Fruit fly (Drosophila melanogaster) whole organism, embryonic: Measurements from ENCODE around the gene CG7309.

Experiments
- Ada2b ChIP-seq: fragments of 200-800 bp; sonication (Bioruptor generic); IDR thresholded peaks from 2 replicates; pipeline ENCODE4 v1.3.6; 2022; ENCODE audit warnings: missing biosample characterization, missing genetic modification characterization
- Atf6 ChIP-seq: fragments of 200-800 bp; sonication (Bioruptor generic); IDR thresholded peaks from 2 replicates; pipeline ENCODE4 v1.3.6; 2022; ENCODE audit warnings: missing biosample characterization, missing genetic modification characterization
- BEAF-32 ChIP-seq: fragments of 200-800 bp; sonication (Bioruptor generic); optimal IDR thresholded peaks from 3 replicates; lab custom pipeline; 2017; ENCODE audit warnings: missing biosample characterization, missing genetic modification characterization, mild to moderate bottlenecking, moderate library complexity, missing genetic modification reagents
- CG11696 ChIP-seq: fragments of 200-800 bp; sonication (Bioruptor generic); IDR thresholded peaks from 2 replicates; pipeline ENCODE4 v1.3.6; 2022; ENCODE audit warnings: missing biosample characterization, missing genetic modification characterization
- CG12942 ChIP-seq: fragments of 200-800 bp; sonication (Bioruptor generic); optimal IDR thresholded peaks from 3 replicates; lab custom pipeline; 2016; ENCODE audit warnings: missing biosample characterization, missing genetic modification characterization
- CG17328 ChIP-seq: fragments of 200-800 bp; sonication (Bioruptor generic); IDR thresholded peaks from 2 replicates; pipeline ENCODE4 v1.3.6; 2022; ENCODE audit warnings: missing biosample characterization, missing genetic modification characterization
- CG2129 ChIP-seq: fragments of 200-800 bp; sonication (Bioruptor generic); IDR thresholded peaks from 2 replicates; pipeline ENCODE4 v1.3.6; 2022; ENCODE audit warnings: missing biosample characterization, missing genetic modification characterization; ENCODE audit not compliant: partially characterized antibody
- CG2199 ChIP-seq: fragments of 200-800 bp; sonication (Bioruptor generic); IDR thresholded peaks from 3 replicates; pipeline ENCODE4 v1.3.6; 2022; ENCODE audit warnings: missing biosample characterization, missing genetic modification characterization
- CG30431 ChIP-seq: fragments of 200-800 bp; sonication (Bioruptor generic); optimal IDR thresholded peaks from 2 replicates; lab custom pipeline; 2017; ENCODE audit warnings: missing biosample characterization, missing genetic modification characterization
- CG32767 ChIP-seq: fragments of 200-800 bp; sonication (Bioruptor generic); IDR thresholded peaks from 2 replicates; pipeline ENCODE4 v1.3.6; 2022; ENCODE audit warnings: missing biosample characterization, missing genetic modification characterization
- CG3838 ChIP-seq: fragments of 200-800 bp; sonication (Bioruptor generic); optimal IDR thresholded peaks from 3 replicates; lab custom pipeline; 2016; ENCODE audit warnings: missing biosample characterization, missing genetic modification characterization
- CG3847 ChIP-seq: fragments of 200-800 bp; sonication (Bioruptor generic); IDR thresholded peaks from 2 replicates; pipeline ENCODE4 v1.3.6; 2022; ENCODE audit warnings: missing biosample characterization, missing genetic modification characterization
- CG43689 ChIP-seq: fragments of 200-800 bp; sonication (Bioruptor generic); IDR thresholded peaks from 2 replicates; pipeline ENCODE4 v1.3.6; 2022; ENCODE audit warnings: missing biosample characterization, missing genetic modification characterization
- CG8290 ChIP-seq, 3 experiments: fragments of 200-800 bp; sonication (Bioruptor generic); optimal IDR thresholded peaks; 2 replicates each; lab custom pipeline; 2016 to 2019; ENCODE audit warnings: missing biosample characterization in 3 of 3, missing genetic modification characterization in 3 of 3, mild to moderate bottlenecking in 2 of 3, moderate library complexity in 1 of 3
- CG8478 ChIP-seq: fragments of >200 bp; optimal IDR thresholded peaks from 2 replicates; lab custom pipeline; 2018
- CG8944 ChIP-seq: fragments of 200-800 bp; sonication (Bioruptor generic); optimal IDR thresholded peaks from 3 replicates; lab custom pipeline; 2016; ENCODE audit warnings: missing biosample characterization, missing genetic modification characterization
- E2f2 ChIP-seq: fragments of 200-800 bp; sonication (Bioruptor generic); IDR thresholded peaks from 2 replicates; pipeline ENCODE4 v1.3.6; 2022; ENCODE audit warnings: missing biosample characterization, missing genetic modification characterization
- H15 ChIP-seq: fragments of 200-800 bp; sonication (Bioruptor generic); IDR thresholded peaks from 3 replicates; pipeline ENCODE4 v1.3.6; 2022; ENCODE audit warnings: missing biosample characterization, missing genetic modification characterization
- Hand ChIP-seq: fragments of 200-800 bp; sonication (Bioruptor generic); optimal IDR thresholded peaks from 2 replicates; lab custom pipeline; 2017; ENCODE audit warnings: mild to moderate bottlenecking, missing biosample characterization, missing genetic modification reagents, missing genetic modification characterization
- Hey ChIP-seq: fragments of 200-800 bp; sonication (Bioruptor generic); optimal IDR thresholded peaks from 3 replicates; lab custom pipeline; 2018; ENCODE audit warnings: missing biosample characterization, mild to moderate bottlenecking, missing genetic modification characterization
- MTF-1 ChIP-seq: fragments of 200-800 bp; sonication (Bioruptor generic); optimal IDR thresholded peaks from 2 replicates; lab custom pipeline; 2018; ENCODE audit warnings: missing biosample characterization, mild to moderate bottlenecking, missing genetic modification characterization, borderline replicate concordance
- Meics ChIP-seq: fragments of 200-800 bp; sonication (Bioruptor generic); optimal IDR thresholded peaks from 2 replicates; lab custom pipeline; 2017; ENCODE audit warnings: missing biosample characterization, mild to moderate bottlenecking, missing genetic modification characterization
- NK7.1 ChIP-seq: fragments of 200-800 bp; sonication (Bioruptor generic); optimal IDR thresholded peaks from 3 replicates; lab custom pipeline; 2016; ENCODE audit warnings: missing biosample characterization, missing genetic modification characterization
- PHDP ChIP-seq: fragments of 200-800 bp; sonication (Bioruptor generic); optimal IDR thresholded peaks from 3 replicates; lab custom pipeline; 2018; ENCODE audit warnings: missing biosample characterization, mild to moderate bottlenecking, missing genetic modification characterization, moderate library complexity
- Scr ChIP-seq: fragments of 200-800 bp; sonication (Bioruptor generic); IDR thresholded peaks from 2 replicates; pipeline ENCODE4 v1.3.6; 2022; ENCODE audit warnings: missing biosample characterization, missing genetic modification characterization; ENCODE audit not compliant: partially characterized antibody
- Side ChIP-seq: fragments of 200-800 bp; sonication (Bioruptor generic); optimal IDR thresholded peaks from 2 replicates; lab custom pipeline; 2016; ENCODE audit warnings: missing biosample characterization, missing genetic modification characterization
- Taf1 ChIP-seq: fragments of 200-800 bp; sonication (Bioruptor generic); IDR thresholded peaks from 2 replicates; pipeline ENCODE4 v1.3.6; 2022; ENCODE audit warnings: missing biosample characterization, missing genetic modification characterization
- abd-A ChIP-seq: fragments of 200-800 bp; sonication (Bioruptor generic); optimal IDR thresholded peaks from 3 replicates; lab custom pipeline; 2019; ENCODE audit warnings: missing biosample characterization, mild to moderate bottlenecking, missing genetic modification characterization, moderate library complexity
- bcd ChIP-seq: fragments of 200-800 bp; sonication (Bioruptor generic); optimal IDR thresholded peaks from 2 replicates; lab custom pipeline; 2017; ENCODE audit warnings: missing biosample characterization, mild to moderate bottlenecking, missing genetic modification characterization
- bowl ChIP-seq: fragments of 200-800 bp; sonication (Bioruptor generic); IDR thresholded peaks from 2 replicates; pipeline ENCODE4 v1.3.6; 2022; ENCODE audit warnings: missing biosample characterization, missing genetic modification characterization
- bsh ChIP-seq, 2 experiments: fragments of 200-800 bp; sonication (Bioruptor generic); optimal IDR thresholded peaks; 2 replicates each; lab custom pipeline; 2017 to 2018; ENCODE audit warnings: mild to moderate bottlenecking in 2 of 2, missing biosample characterization in 2 of 2, missing genetic modification characterization in 2 of 2, moderate library complexity in 1 of 2
- chm ChIP-seq: fragments of 200-800 bp; sonication (Bioruptor generic); IDR thresholded peaks from 2 replicates; pipeline ENCODE4 v1.3.6; 2022; ENCODE audit warnings: missing biosample characterization, missing genetic modification characterization
- emc ChIP-seq: fragments of 200-800 bp; sonication (Bioruptor generic); optimal IDR thresholded peaks from 2 replicates; lab custom pipeline; 2016; ENCODE audit warnings: missing biosample characterization, missing genetic modification characterization
- ems ChIP-seq: fragments of 200-800 bp; sonication (Bioruptor generic); optimal IDR thresholded peaks from 3 replicates; lab custom pipeline; 2016; ENCODE audit warnings: missing biosample characterization, missing genetic modification characterization
- gcm ChIP-seq: fragments of 200-800 bp; sonication (Bioruptor generic); optimal IDR thresholded peaks from 2 replicates; lab custom pipeline; 2019; ENCODE audit warnings: missing biosample characterization, mild to moderate bottlenecking, missing genetic modification characterization, moderate library complexity
- gem ChIP-seq: fragments of 200-800 bp; sonication (Bioruptor generic); optimal IDR thresholded peaks from 2 replicates; lab custom pipeline; 2019; ENCODE audit warnings: missing biosample characterization, mild to moderate bottlenecking, missing genetic modification characterization, moderate library complexity
- hb ChIP-seq: fragments of 200-800 bp; sonication (Bioruptor generic); IDR thresholded peaks from 3 replicates; pipeline ENCODE4 v1.3.6; 2022; ENCODE audit warnings: missing biosample characterization, missing genetic modification characterization; ENCODE audit not compliant: partially characterized antibody
- jumu ChIP-seq: fragments of 200-800 bp; sonication (Bioruptor generic); optimal IDR thresholded peaks from 3 replicates; lab custom pipeline; 2016; ENCODE audit warnings: missing biosample characterization, missing genetic modification characterization
- mirr ChIP-seq: fragments of 200-800 bp; sonication (Bioruptor generic); optimal IDR thresholded peaks from 3 replicates; lab custom pipeline; 2018; ENCODE audit warnings: missing biosample characterization, mild to moderate bottlenecking, missing genetic modification characterization
- org-1 ChIP-seq: fragments of 200-800 bp; sonication (Bioruptor generic); optimal IDR thresholded peaks from 2 replicates; lab custom pipeline; 2017; ENCODE audit warnings: missing biosample characterization, missing genetic modification characterization
- pros ChIP-seq: fragments of 200-800 bp; sonication (Bioruptor generic); optimal IDR thresholded peaks from 3 replicates; lab custom pipeline; 2019; ENCODE audit warnings: missing biosample characterization, mild to moderate bottlenecking, missing genetic modification characterization, moderate library complexity
- pum ChIP-seq: fragments of 200-800 bp; sonication (Bioruptor generic); optimal IDR thresholded peaks from 2 replicates; lab custom pipeline; 2016; ENCODE audit warnings: missing biosample characterization, missing genetic modification characterization
- ranshi ChIP-seq: fragments of 200-800 bp; sonication (Bioruptor generic); IDR thresholded peaks from 2 replicates; pipeline ENCODE4 v1.3.6; 2022; ENCODE audit warnings: missing biosample characterization, missing genetic modification characterization
- salm ChIP-seq: fragments of 200-800 bp; sonication (Bioruptor generic); optimal IDR thresholded peaks from 2 replicates; lab custom pipeline; 2018; ENCODE audit warnings: missing biosample characterization, mild to moderate bottlenecking, missing genetic modification characterization
- sima ChIP-seq: fragments of 200-800 bp; sonication (Bioruptor generic); optimal IDR thresholded peaks from 2 replicates; lab custom pipeline; 2016; ENCODE audit warnings: missing biosample characterization, missing genetic modification characterization
- slp2 ChIP-seq: fragments of 200-800 bp; sonication (Bioruptor generic); optimal IDR thresholded peaks from 2 replicates; lab custom pipeline; 2016; ENCODE audit warnings: missing biosample characterization, missing genetic modification characterization
- sob ChIP-seq: fragments of 200-800 bp; sonication (Bioruptor generic); IDR thresholded peaks from 2 replicates; pipeline ENCODE4 v1.3.6; 2022; ENCODE audit warnings: missing biosample characterization, missing genetic modification characterization
- tll ChIP-seq, 2 experiments: fragments of 200-800 bp in 1 of 2; fragments of >200 bp in 1 of 2; sonication (Bioruptor generic) in 1 of 2; optimal IDR thresholded peaks; 2 replicates each; lab custom pipeline; 2017 to 2019; ENCODE audit warnings: missing biosample characterization in 2 of 2, missing genetic modification characterization in 2 of 2, mild to moderate bottlenecking in 1 of 2, moderate library complexity in 1 of 2
- ttk ChIP-seq: fragments of 200-800 bp; sonication (Bioruptor generic); IDR thresholded peaks from 2 replicates; pipeline ENCODE4 v2.1.2; 2022; ENCODE audit warnings: missing biosample characterization, missing genetic modification characterization
- zf30C ChIP-seq: fragments of 200-800 bp; sonication (Bioruptor generic); optimal IDR thresholded peaks from 3 replicates; lab custom pipeline; 2018; ENCODE audit warnings: missing biosample characterization, mild to moderate bottlenecking, missing genetic modification characterization

Gene CG7309

dm6 chr2L:10856328-10856942 is 52.3 kb downstream of the CG7309 start, which contains the start of gene Dnz1 (continued):
- peak; percentile 53 for TF ChIP-seq Meics (GFP tag; lab: Kevin White, UChicago)
- TF ChIP-seq BEAF-32 (GFP tag; lab: Kevin White, UChicago): peak; percentile 5
- no peak for TF ChIP-seq slp2 (GFP tag; lab: Kevin White, UChicago)
- TF ChIP-seq zf30C (GFP tag; lab: Kevin White, UChicago): no peak
- no peak for TF ChIP-seq CG3838 (GFP tag; lab: Kevin White, UChicago)
- no peak for TF ChIP-seq sima (GFP tag; lab: Kevin White, UChicago)
- no peak for TF ChIP-seq salm
- TF ChIP-seq MTF-1 (GFP tag; lab: Kevin White, UChicago): no peak
- TF ChIP-seq mirr: no peak
- TF ChIP-seq CG8290 (GFP tag; optimal IDR thresholded peaks at IDR 0.05; lab: Kevin White, UChicago): no peak
- TF ChIP-seq CG8290 (tag; optimal IDR thresholded peaks at IDR 0.05; lab: Kevin White, UChicago): no peak
- TF ChIP-seq hb (GFP tag; lab: Robert Waterston, UW): no peak
- TF ChIP-seq NK7.1: no peak
- peak; percentile 24 for TF ChIP-seq CG12942 (GFP tag; lab: Kevin White, UChicago)
- TF ChIP-seq chm (GFP tag; lab: Robert Waterston, UW): peak; percentile 58
- TF ChIP-seq Scr (GFP tag; lab: Robert Waterston, UW): no peak
- no peak for TF ChIP-seq pros
- peak; percentile 65 for TF ChIP-seq CG3847 (GFP tag; lab: Robert Waterston, UW)
- TF ChIP-seq Ada2b (GFP tag; lab: Robert Waterston, UW): peak; percentile 49
- no peak for TF ChIP-seq CG8478 (lab: Kevin White, UChicago)
- TF ChIP-seq Hand (GFP tag; lab: Kevin White, UChicago): no peak
- no peak for TF ChIP-seq Taf1 (GFP tag; lab: Robert Waterston, UW)
- TF ChIP-seq emc (GFP tag; lab: Kevin White, UChicago): no peak
- TF ChIP-seq gcm (GFP tag; lab: Kevin White, UChicago): no peak
- peak; percentile 55 for TF ChIP-seq bcd (GFP tag; lab: Kevin White, UChicago)
- TF ChIP-seq CG2199 (GFP tag; lab: Robert Waterston, UW): no peak
- no peak for TF ChIP-seq bowl
- TF ChIP-seq Side (GFP tag; lab: Kevin White, UChicago): peak; percentile 42
- peak in 1 of 2 experiments; percentile 39 for TF ChIP-seq bsh (GFP tag; optimal IDR thresholded peaks at IDR 0.05; lab: Kevin White, UChicago)
- no peak for TF ChIP-seq CG32767 (GFP tag; lab: Robert Waterston, UW)
- TF ChIP-seq CG11696: 0 out of 2 replicates have a peak, but pooled peaks have one; percentile 8
- TF ChIP-seq ranshi (GFP tag; lab: Robert Waterston, UW): no peak
- TF ChIP-seq CG8944 (GFP tag; lab: Kevin White, UChicago): peak; percentile 18
- TF ChIP-seq org-1 (GFP tag; lab: Kevin White, UChicago): no peak
- no peak for TF ChIP-seq H15 (GFP tag; lab: Robert Waterston, UW)
- TF ChIP-seq CG43689: no peak
- peak; percentile 9 for TF ChIP-seq ems
- peak; percentile 60; the same call in 1 of the 2 replicates for TF ChIP-seq CG17328 (GFP tag; lab: Robert Waterston, UW)
- TF ChIP-seq PHDP (tag; lab: Kevin White, UChicago): peak; percentile 38
- TF ChIP-seq ttk (GFP tag; lab: Robert Waterston, UW): peak; percentile 54
- no peak for TF ChIP-seq abd-A (tag; lab: Kevin White, UChicago)
- TF ChIP-seq jumu: peak; percentile 36
- peak; percentile 81 for TF ChIP-seq sob (GFP tag; lab: Robert Waterston, UW)
- TF ChIP-seq CG30431 (GFP tag; lab: Kevin White, UChicago): no peak
- no peak for TF ChIP-seq CG2129 (GFP tag; lab: Robert Waterston, UW)
- TF ChIP-seq tll (GFP tag; optimal IDR thresholded peaks at IDR 0.05; lab: Kevin White, UChicago): no peak
- peak; percentile 51 for TF ChIP-seq E2f2 (GFP tag; lab: Robert Waterston, UW)
- peak; percentile 43; the same call in 1 of the 2 replicates for TF ChIP-seq Atf6 (GFP tag; lab: Robert Waterston, UW)
- TF ChIP-seq pum (GFP tag; lab: Kevin White, UChicago): no peak
- TF ChIP-seq gem: peak; percentile 73
- TF ChIP-seq Hey (tag; lab: Kevin White, UChicago): no peak
